Fruit fly (Drosophila melanogaster): ENCODE data around the gene Tl.

Gene Tl

DNA sequence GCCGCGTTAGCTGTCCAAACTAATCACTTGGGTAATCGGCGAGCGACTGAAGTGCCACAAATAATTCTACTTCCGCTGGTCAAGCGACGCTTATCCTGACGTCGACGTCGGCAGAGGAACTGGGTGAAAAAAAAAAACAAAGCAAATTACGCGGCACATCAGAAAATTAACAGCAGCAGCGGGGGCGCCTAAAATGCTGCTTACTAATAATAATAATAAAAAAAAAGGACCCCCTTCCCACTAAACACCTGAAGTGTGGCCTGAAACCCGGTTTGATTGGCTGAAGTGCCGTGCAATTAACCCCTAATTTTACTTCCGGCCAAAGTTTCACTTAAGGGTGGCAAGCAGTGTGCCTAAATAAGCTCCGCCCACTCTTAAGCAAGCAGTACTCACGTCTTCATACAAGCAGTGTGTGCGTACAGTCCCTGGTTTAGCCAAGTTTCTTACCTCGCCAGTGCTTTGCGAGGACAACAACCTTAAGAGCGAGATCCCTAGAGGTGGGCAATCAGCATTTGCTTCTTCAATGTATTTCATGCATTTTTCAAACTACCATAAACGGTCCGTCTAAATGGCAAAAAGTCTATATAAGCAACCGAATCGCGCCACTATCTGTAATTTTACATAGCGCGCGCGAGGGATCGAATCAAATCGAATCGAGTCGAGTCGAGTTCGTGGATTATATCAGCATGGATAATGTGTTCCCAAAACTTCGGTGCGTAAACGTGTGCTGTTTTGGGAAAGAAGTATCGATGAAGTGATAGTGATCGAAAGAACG lies 82.5 kb downstream of the Tl start, which contains the start of the genes ro and T48 (continued):
- TF ChIP-seq Dip3 (GFP tag; optimal IDR thresholded peaks at IDR 0.05): peak; percentile 90
- TF ChIP-seq Max (GFP tag; optimal IDR thresholded peaks at IDR 0.05): no peak
- no peak; the same call in 1 of the 2 replicates for TF ChIP-seq onecut (GFP tag; IDR thresholded peaks at IDR 0.05)
- TF ChIP-seq CG31224 (GFP tag; IDR thresholded peaks at IDR 0.05): no peak
- peak; percentile 56 for TF ChIP-seq luna (GFP tag; optimal IDR thresholded peaks at IDR 0.05)
- no peak for TF ChIP-seq zen2 (GFP tag; IDR thresholded peaks at IDR 0.05; ENCODE audit: partially characterized antibody)
- no peak for TF ChIP-seq fru (optimal IDR thresholded peaks at IDR 0.05)
- TF ChIP-seq gsb-n (tag; optimal IDR thresholded peaks at IDR 0.05): peak; percentile 55
- TF ChIP-seq emc (GFP tag; optimal IDR thresholded peaks at IDR 0.05): no peak
- TF ChIP-seq slp2 (GFP tag; optimal IDR thresholded peaks at IDR 0.05): no peak
- TF ChIP-seq CG9876 (GFP tag; optimal IDR thresholded peaks at IDR 0.05): peak; percentile 77
- peak; percentile 76 for TF ChIP-seq CG10267 (tag; optimal IDR thresholded peaks at IDR 0.05)
- no peak for TF ChIP-seq CG3995 (GFP tag; optimal IDR thresholded peaks at IDR 0.05)
- peak; percentile 48; the same call in 2 of the 3 replicates for TF ChIP-seq Aef1 (GFP tag; IDR thresholded peaks at IDR 0.05)
- TF ChIP-seq CG3838 (GFP tag; optimal IDR thresholded peaks at IDR 0.05): no peak
- peak; percentile 13 for TF ChIP-seq btn (GFP tag; optimal IDR thresholded peaks at IDR 0.05)
- peak; percentile 91 for TF ChIP-seq HmgZ (tag; optimal IDR thresholded peaks at IDR 0.05)
- TF ChIP-seq fu2 (GFP tag; optimal IDR thresholded peaks at IDR 0.05): peak; percentile 33
- peak; percentile 56 for TF ChIP-seq Dref (GFP tag; IDR thresholded peaks at IDR 0.05)
- peak; percentile 54 for TF ChIP-seq CG12071 (GFP tag; optimal IDR thresholded peaks at IDR 0.05)
- peak; percentile 53 for TF ChIP-seq CG17359 (tag; optimal IDR thresholded peaks at IDR 0.05)
- 0 out of 2 replicates have a peak, but pooled peaks have one; percentile 32 for TF ChIP-seq CG10321 (GFP tag; IDR thresholded peaks at IDR 0.05)
- TF ChIP-seq dmrt99B (tag; optimal IDR thresholded peaks at IDR 0.05): no peak
- TF ChIP-seq Six4 (GFP tag; optimal IDR thresholded peaks at IDR 0.05): peak; percentile 31
- TF ChIP-seq hbn (GFP tag; IDR thresholded peaks at IDR 0.05; ENCODE audit: partially characterized antibody): peak; percentile 40
- TF ChIP-seq hth (optimal IDR thresholded peaks at IDR 0.05): no peak
- peak; percentile 15 for TF ChIP-seq unpg (GFP tag; optimal IDR thresholded peaks at IDR 0.05)
- no peak for TF ChIP-seq GATAe (GFP tag; conservative IDR thresholded peaks at IDR 0.05)
- peak; percentile 80 for TF ChIP-seq Dp (GFP tag; optimal IDR thresholded peaks at IDR 0.05)
- peak; percentile 38; the same call in 1 of the 2 replicates for TF ChIP-seq ranshi (GFP tag; IDR thresholded peaks at IDR 0.05)
- TF ChIP-seq sr (GFP tag; IDR thresholded peaks at IDR 0.05): peak; percentile 81; the same call in 2 of the 3 replicates
- peak; percentile 51 for TF ChIP-seq kah (GFP tag; optimal IDR thresholded peaks at IDR 0.05)
- no peak for TF ChIP-seq hb (GFP tag; IDR thresholded peaks at IDR 0.05; ENCODE audit: partially characterized antibody)
- TF ChIP-seq CG9215 (GFP tag; IDR thresholded peaks at IDR 0.05): peak; percentile 44; the same call in 1 of the 2 replicates
- TF ChIP-seq YL-1 (GFP tag; optimal IDR thresholded peaks at IDR 0.05): no peak
- no peak for TF ChIP-seq CG14050 (GFP tag; IDR thresholded peaks at IDR 0.05)
- TF ChIP-seq CG4707 (GFP tag; optimal IDR thresholded peaks at IDR 0.05): no peak
- peak; percentile 16 for TF ChIP-seq kay (GFP tag; optimal IDR thresholded peaks at IDR 0.05)
- no peak for TF ChIP-seq dan (GFP tag; IDR thresholded peaks at IDR 0.05)
- peak; percentile 39 for TF ChIP-seq ems (GFP tag; optimal IDR thresholded peaks at IDR 0.05)
- TF ChIP-seq CG17186 (GFP tag; optimal IDR thresholded peaks at IDR 0.05): peak; percentile 5
- TF ChIP-seq ken (GFP tag; IDR thresholded peaks at IDR 0.05): peak; percentile 65
- TF ChIP-seq CHES-1-like (GFP tag; optimal IDR thresholded peaks at IDR 0.05): peak; percentile 82
- TF ChIP-seq Sry-δ (GFP tag; optimal IDR thresholded peaks at IDR 0.05): peak; percentile 99
- TF ChIP-seq ac (GFP tag; optimal IDR thresholded peaks at IDR 0.05): no peak
- TF ChIP-seq CkIIα-i1 (GFP tag; IDR thresholded peaks at IDR 0.05): no peak
- peak; percentile 67 for TF ChIP-seq CG10543 (GFP tag; optimal IDR thresholded peaks at IDR 0.05)
- peak; percentile 66 for TF ChIP-seq caup (GFP tag; optimal IDR thresholded peaks at IDR 0.05; ENCODE audit: severe bottlenecking)
- TF ChIP-seq HLHmδ (GFP tag; optimal IDR thresholded peaks at IDR 0.05): peak; percentile 5
- peak; percentile 62 for TF ChIP-seq MBD-R2 (GFP tag; IDR thresholded peaks at IDR 0.05)
